Fruit fly (Drosophila melanogaster): ENCODE measurements around the gene dah.

DNA sequence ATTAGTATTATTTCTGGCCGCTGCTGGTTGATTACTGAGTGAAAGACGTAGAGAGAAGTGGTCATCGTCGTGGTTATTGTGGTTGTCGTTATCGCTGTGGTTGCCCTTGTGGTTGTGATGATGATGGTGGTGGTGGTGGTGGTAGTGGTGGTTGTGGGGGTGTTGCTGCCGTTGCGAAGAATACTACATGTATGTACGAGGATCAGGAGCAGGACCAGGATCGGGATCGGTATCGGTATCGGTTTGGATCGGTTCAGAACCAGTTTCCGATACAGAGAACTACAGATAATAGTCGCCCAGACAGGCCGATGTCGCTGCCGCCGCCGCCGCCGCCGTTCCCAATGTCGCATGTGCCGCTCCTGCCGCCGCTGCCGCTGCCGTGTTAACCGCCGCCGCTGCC is 24.6 kb downstream of the dah start:
- TF ChIP-seq jim (GFP tag; optimal IDR thresholded peaks at IDR 0.05) (no peak), dl (GFP tag; optimal IDR thresholded peaks at IDR 0.05; ENCODE audit: insufficient read depth in 1 of 2, partially characterized antibody in 2 of 2) (no peak), usp (GFP tag; optimal IDR thresholded peaks at IDR 0.05) (no peak)
